Fruit fly (Drosophila melanogaster): Measurements from ENCODE around the gene Xport-A.

Xport-A gene

DNA sequence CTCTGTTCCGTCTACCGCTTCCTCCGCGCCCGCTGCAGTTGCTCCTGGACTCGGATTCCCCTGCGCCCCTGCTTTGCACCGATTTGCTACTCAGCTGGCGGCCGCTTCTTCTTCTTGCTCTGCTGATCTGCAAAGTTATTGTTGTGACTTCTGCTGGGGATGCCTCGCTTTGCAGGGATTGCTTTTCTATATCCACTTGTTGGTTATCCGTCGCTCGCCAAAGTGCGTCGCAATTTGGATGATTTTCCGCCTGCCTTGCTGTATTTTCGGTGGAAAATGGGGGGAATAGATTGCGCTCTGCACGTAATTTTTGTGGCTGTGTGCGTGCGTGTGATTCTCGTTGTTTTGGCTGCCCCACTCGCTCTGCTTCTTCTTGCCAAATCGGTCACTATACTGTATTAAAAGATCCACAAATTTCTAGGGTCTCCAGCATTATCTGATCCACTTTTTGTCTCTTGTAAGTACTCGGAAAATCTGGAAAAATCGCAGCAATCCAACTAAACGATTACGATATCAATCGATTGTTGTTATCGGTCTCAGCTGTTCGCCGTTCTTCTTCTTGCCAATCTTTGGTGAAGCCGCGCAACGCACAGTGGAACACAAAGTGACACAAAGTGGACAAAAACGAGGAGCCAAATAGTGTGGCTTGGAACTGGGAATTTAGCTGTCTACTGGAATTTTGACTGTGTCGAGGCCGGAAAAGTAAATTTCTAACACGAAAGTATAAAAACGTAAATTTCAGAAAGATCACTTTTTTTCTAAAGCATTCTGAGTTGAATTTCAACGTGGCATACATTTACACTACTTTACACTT lies 12.1 kb downstream of the Xport-A start, which contains the start of gene ClpX (continued):
- peak; percentile 63 for TF ChIP-seq Sry-δ (GFP tag; optimal IDR thresholded peaks at IDR 0.05)
- no peak for TF ChIP-seq lab (GFP tag; optimal IDR thresholded peaks at IDR 0.05)
- no peak for TF ChIP-seq gem (tag; optimal IDR thresholded peaks at IDR 0.05)
- no peak for TF ChIP-seq Kr (GFP tag; optimal IDR thresholded peaks at IDR 0.05)
- TF ChIP-seq Hey (tag; optimal IDR thresholded peaks at IDR 0.05) = no peak
- no peak for TF ChIP-seq onecut (GFP tag; IDR thresholded peaks at IDR 0.05)
- TF ChIP-seq GATAe (GFP tag; conservative IDR thresholded peaks at IDR 0.05) = no peak
- TF ChIP-seq jigr1 (GFP tag; IDR thresholded peaks at IDR 0.05) = no peak
- TF ChIP-seq ftz-f1 (GFP tag; optimal IDR thresholded peaks at IDR 0.05) = no peak
- no peak for TF ChIP-seq bab2 (GFP tag; optimal IDR thresholded peaks at IDR 0.05)
- TF ChIP-seq Nf-YC (tag; optimal IDR thresholded peaks at IDR 0.05) = peak; percentile 28
- no peak for TF ChIP-seq CG15073 (GFP tag; optimal IDR thresholded peaks at IDR 0.05)
- no peak for TF ChIP-seq Hand (GFP tag; optimal IDR thresholded peaks at IDR 0.05)
- TF ChIP-seq Ssrp (tag; optimal IDR thresholded peaks at IDR 0.05) = no peak
- TF ChIP-seq al (GFP tag; IDR thresholded peaks at IDR 0.05) = no peak
- TF ChIP-seq CG3847 (GFP tag; IDR thresholded peaks at IDR 0.05) = no peak
- TF ChIP-seq Med (GFP tag) = peak; percentile 81
- no peak for TF ChIP-seq Drgx (GFP tag; IDR thresholded peaks at IDR 0.05)
- peak; percentile 51 for TF ChIP-seq Dp (GFP tag; optimal IDR thresholded peaks at IDR 0.05)
- TF ChIP-seq CG33213 (GFP tag; optimal IDR thresholded peaks at IDR 0.05) = no peak
- peak; percentile 7 for TF ChIP-seq CG31365 (tag; optimal IDR thresholded peaks at IDR 0.05)
- TF ChIP-seq eyg (GFP tag; optimal IDR thresholded peaks at IDR 0.05) = no peak
- TF ChIP-seq Dad (GFP tag; optimal IDR thresholded peaks at IDR 0.05) = peak; percentile 50
- no peak for TF ChIP-seq CG7372 (GFP tag; IDR thresholded peaks at IDR 0.05)
- no peak for TF ChIP-seq CG3726 (GFP tag; IDR thresholded peaks at IDR 0.05)
- TF ChIP-seq Taf1 (GFP tag; IDR thresholded peaks at IDR 0.05) = no peak
- peak; percentile 79 for TF ChIP-seq HLH4C (GFP tag; IDR thresholded peaks at IDR 0.05; ENCODE audit: partially characterized antibody)
- no peak for TF ChIP-seq CG11085 (GFP tag; IDR thresholded peaks at IDR 0.05)
- TF ChIP-seq Aef1 (GFP tag; IDR thresholded peaks at IDR 0.05) = no peak
- no peak for TF ChIP-seq C15 (GFP tag; IDR thresholded peaks at IDR 0.05)
- TF ChIP-seq zf30C (GFP tag; optimal IDR thresholded peaks at IDR 0.05) = no peak
- TF ChIP-seq Ptx1 (GFP tag; IDR thresholded peaks at IDR 0.05) = no peak
- no peak for TF ChIP-seq CG1832 (GFP tag; optimal IDR thresholded peaks at IDR 0.05)
- no peak for TF ChIP-seq HLH54F (GFP tag; optimal IDR thresholded peaks at IDR 0.05)
- TF ChIP-seq CG13296 (GFP tag; optimal IDR thresholded peaks at IDR 0.05) = peak; percentile 20
- TF ChIP-seq btn (GFP tag; optimal IDR thresholded peaks at IDR 0.05) = no peak
- TF ChIP-seq sisA (GFP tag; IDR thresholded peaks at IDR 0.05) = no peak
- no peak for TF ChIP-seq abd-A (tag; optimal IDR thresholded peaks at IDR 0.05)
- TF ChIP-seq CG32767 (GFP tag; IDR thresholded peaks at IDR 0.05) = no peak
- no peak for TF ChIP-seq CG18262 (tag; optimal IDR thresholded peaks at IDR 0.05)
- no peak for TF ChIP-seq NC2β (GFP tag; optimal IDR thresholded peaks at IDR 0.05)
- no peak for TF ChIP-seq Rx (GFP tag; IDR thresholded peaks at IDR 0.05)
- no peak for TF ChIP-seq pita (GFP tag; optimal IDR thresholded peaks at IDR 0.05)
- no peak for TF ChIP-seq tin (GFP tag; optimal IDR thresholded peaks at IDR 0.05)
- TF ChIP-seq Ets97D (GFP tag; optimal IDR thresholded peaks at IDR 0.05) = no peak
- TF ChIP-seq bcd (GFP tag; optimal IDR thresholded peaks at IDR 0.05) = no peak
- TF ChIP-seq hth (optimal IDR thresholded peaks at IDR 0.05) = no peak
- TF ChIP-seq Dbx (GFP tag; IDR thresholded peaks at IDR 0.05) = no peak
- no peak for TF ChIP-seq disco-r (GFP tag; optimal IDR thresholded peaks at IDR 0.05)
- TF ChIP-seq run (tag; optimal IDR thresholded peaks at IDR 0.05) = no peak
- no peak for TF ChIP-seq HHEX (GFP tag; optimal IDR thresholded peaks at IDR 0.05)
- TF ChIP-seq luna (GFP tag; optimal IDR thresholded peaks at IDR 0.05) = no peak

Measured in whole organism, embryonic.